Fruit fly (Drosophila melanogaster) whole organism, embryonic: ENCODE measurements around the gene Arfip.
A peak's percentile ranks its signal among the peaks of the same experiment; 100 is the strongest.

Experiments used
- Ada2b ChIP-seq: fragments of 200-800 bp; sonication (Bioruptor generic); IDR thresholded peaks from 2 replicates; pipeline ENCODE4 v1.3.6; 2022; ENCODE audit warnings: missing biosample characterization, missing genetic modification characterization
- Awh ChIP-seq: fragments of 200-800 bp; sonication (Bioruptor generic); IDR thresholded peaks from 2 replicates; pipeline ENCODE4, ENCODE4 v1.3.6; 2022; ENCODE audit warnings: missing biosample characterization, missing genetic modification characterization
- Bgb ChIP-seq: fragments of 200-800 bp; sonication (Bioruptor generic); IDR thresholded peaks from 2 replicates; pipeline ENCODE4 v1.3.6; 2022; ENCODE audit warnings: missing biosample characterization, missing genetic modification characterization; ENCODE audit not compliant: partially characterized antibody
- C15 ChIP-seq: fragments of 200-800 bp; sonication (Bioruptor generic); IDR thresholded peaks from 3 replicates; pipeline ENCODE4 v1.3.6; 2022; ENCODE audit warnings: missing biosample characterization, missing genetic modification characterization
- CG1024 ChIP-seq: fragments of 200-800 bp; sonication (Bioruptor generic); IDR thresholded peaks from 2 replicates; pipeline ENCODE4 v1.3.6; 2022; ENCODE audit warnings: missing biosample characterization, missing genetic modification characterization
- CG10462 ChIP-seq: fragments of 200-800 bp; sonication (Bioruptor generic); optimal IDR thresholded peaks from 2 replicates; lab custom pipeline; 2016; ENCODE audit warnings: missing biosample characterization, missing genetic modification characterization
- CG10543 ChIP-seq: fragments of 200-800 bp; sonication (Bioruptor generic); optimal IDR thresholded peaks from 3 replicates; lab custom pipeline; 2017; ENCODE audit warnings: missing biosample characterization, mild to moderate bottlenecking, missing genetic modification characterization, moderate library complexity
- CG10565 ChIP-seq: fragments of 200-800 bp; sonication (Bioruptor generic); optimal IDR thresholded peaks from 3 replicates; lab custom pipeline; 2016; ENCODE audit warnings: missing biosample characterization, mild to moderate bottlenecking, missing genetic modification characterization
- CG11247 ChIP-seq: fragments of 200-800 bp; sonication (Bioruptor generic); IDR thresholded peaks from 2 replicates; pipeline ENCODE4 v1.3.6; 2022; ENCODE audit warnings: missing biosample characterization, missing genetic modification characterization
- CG11456 ChIP-seq: fragments of 200-800 bp; sonication (Bioruptor generic); IDR thresholded peaks from 3 replicates; pipeline ENCODE4 v1.3.6; 2022; ENCODE audit warnings: missing biosample characterization, missing genetic modification characterization
- CG12236 ChIP-seq: fragments of 200-800 bp; sonication (Bioruptor generic); optimal IDR thresholded peaks from 2 replicates; lab custom pipeline; 2016; ENCODE audit warnings: missing biosample characterization, missing genetic modification characterization
- CG14050 ChIP-seq: fragments of 200-800 bp; sonication (Bioruptor generic); IDR thresholded peaks from 3 replicates; pipeline ENCODE4 v1.3.6; 2022; ENCODE audit warnings: missing biosample characterization, missing genetic modification characterization
- CG14667 ChIP-seq: fragments of 200-800 bp; sonication (Bioruptor generic); IDR thresholded peaks from 2 replicates; pipeline ENCODE4 v1.3.6; 2022; ENCODE audit warnings: missing biosample characterization, missing genetic modification characterization
- CG14710 ChIP-seq: fragments of 200-800 bp; sonication (Bioruptor generic); optimal IDR thresholded peaks from 3 replicates; lab custom pipeline; 2019; ENCODE audit warnings: missing biosample characterization, mild to moderate bottlenecking, missing genetic modification characterization, moderate library complexity
- CG14860 ChIP-seq: fragments of 200-800 bp; sonication (Bioruptor generic); IDR thresholded peaks from 3 replicates; pipeline ENCODE4 v1.3.6; 2022; ENCODE audit warnings: missing biosample characterization, missing genetic modification characterization; ENCODE audit not compliant: partially characterized antibody
- CG1603 ChIP-seq: fragments of 200-800 bp; sonication (Bioruptor generic); optimal IDR thresholded peaks from 2 replicates; lab custom pipeline; 2019; ENCODE audit warnings: missing biosample characterization, mild to moderate bottlenecking, missing genetic modification characterization, moderate library complexity
- CG1792 ChIP-seq: fragments of 200-800 bp; sonication (Bioruptor generic); optimal IDR thresholded peaks from 2 replicates; lab custom pipeline; 2016; ENCODE audit warnings: missing biosample characterization, missing genetic modification characterization
- CG30431 ChIP-seq: fragments of 200-800 bp; sonication (Bioruptor generic); optimal IDR thresholded peaks from 2 replicates; lab custom pipeline; 2017; ENCODE audit warnings: missing biosample characterization, missing genetic modification characterization
- CG32532 ChIP-seq: fragments of 200-800 bp; sonication (Bioruptor generic); IDR thresholded peaks from 2 replicates; pipeline ENCODE4 v1.3.6; 2022; ENCODE audit warnings: missing biosample characterization, missing genetic modification characterization
- CG3838 ChIP-seq: fragments of 200-800 bp; sonication (Bioruptor generic); optimal IDR thresholded peaks from 3 replicates; lab custom pipeline; 2016; ENCODE audit warnings: missing biosample characterization, missing genetic modification characterization
- CG4707 ChIP-seq: fragments of 200-800 bp; sonication (Bioruptor generic); optimal IDR thresholded peaks from 2 replicates; lab custom pipeline; 2018; ENCODE audit warnings: missing biosample characterization, mild to moderate bottlenecking, missing genetic modification characterization, moderate library complexity
- CG7271 ChIP-seq: fragments of 200-800 bp; sonication (Bioruptor generic); optimal IDR thresholded peaks from 2 replicates; lab custom pipeline; 2018; ENCODE audit warnings: missing biosample characterization, mild to moderate bottlenecking, missing genetic modification characterization, moderate library complexity
- D19A ChIP-seq: fragments of 200-800 bp; optimal IDR thresholded peaks from 3 replicates; lab custom pipeline; 2019; ENCODE audit warnings: missing biosample characterization, mild to moderate bottlenecking, missing genetic modification characterization, moderate library complexity
- D19B ChIP-seq: fragments of 200-800 bp; sonication (Bioruptor generic); optimal IDR thresholded peaks from 2 replicates; lab custom pipeline; 2017; ENCODE audit warnings: missing biosample characterization, mild to moderate bottlenecking, missing genetic modification characterization
- Dek ChIP-seq: fragments of 200-800 bp; sonication (Bioruptor generic); optimal IDR thresholded peaks from 3 replicates; lab custom pipeline; 2019; ENCODE audit warnings: missing biosample characterization, mild to moderate bottlenecking, missing genetic modification characterization, moderate library complexity
- Ets97D ChIP-seq: fragments of 200-800 bp; sonication (Bioruptor generic); optimal IDR thresholded peaks from 3 replicates; lab custom pipeline; 2016; ENCODE audit warnings: missing biosample characterization, missing genetic modification characterization
- GATAe ChIP-seq: fragments of 200-800 bp; sonication (Bioruptor generic); conservative IDR thresholded peaks from 2 replicates; pipeline ENCODE4 v1.3.6; 2022; ENCODE audit warnings: missing biosample characterization, missing genetic modification characterization
- HLHmδ ChIP-seq: fragments of 200-800 bp; sonication (Bioruptor generic); optimal IDR thresholded peaks from 2 replicates; lab custom pipeline; 2018; ENCODE audit warnings: missing biosample characterization, mild to moderate bottlenecking, missing genetic modification characterization, moderate library complexity
- NC2α ChIP-seq: fragments of 200-800 bp; sonication (Bioruptor generic); optimal IDR thresholded peaks from 2 replicates; lab custom pipeline; 2016; ENCODE audit warnings: missing biosample characterization, missing genetic modification characterization
- Nf-YA ChIP-seq: fragments of 200-800 bp; sonication (Bioruptor generic); IDR thresholded peaks from 2 replicates; pipeline ENCODE4 v1.3.6; 2022; ENCODE audit warnings: missing biosample characterization, missing genetic modification characterization
- NfI ChIP-seq: fragments of 200-800 bp; sonication (Bioruptor generic); optimal IDR thresholded peaks from 3 replicates; lab custom pipeline; 2018; ENCODE audit warnings: missing biosample characterization, mild to moderate bottlenecking, missing genetic modification characterization, moderate library complexity
- Optix ChIP-seq: fragments of 200-800 bp; sonication (Bioruptor generic); IDR thresholded peaks from 3 replicates; pipeline ENCODE4 v1.3.6; 2022; ENCODE audit warnings: missing biosample characterization, missing genetic modification characterization
- Poxn ChIP-seq: fragments of 200-800 bp; sonication (Bioruptor generic); IDR thresholded peaks from 2 replicates; pipeline ENCODE4 v1.3.6; 2022; ENCODE audit warnings: missing biosample characterization, missing genetic modification characterization
- Ptx1 ChIP-seq: fragments of 200-800 bp; sonication (Bioruptor generic); IDR thresholded peaks from 2 replicates; pipeline ENCODE4 v1.3.6; 2022; ENCODE audit warnings: missing biosample characterization, missing genetic modification characterization
- Usf ChIP-seq: fragments of 200-800 bp; sonication (Bioruptor generic); optimal IDR thresholded peaks from 2 replicates; lab custom pipeline; 2017; ENCODE audit warnings: missing genotype, missing biosample characterization, missing genetic modification characterization
- aop ChIP-seq: fragments of 200-800 bp; sonication (Bioruptor generic); IDR thresholded peaks from 2 replicates; pipeline ENCODE4 v1.3.6; 2022; ENCODE audit warnings: missing biosample characterization, missing genetic modification characterization
- corto ChIP-seq: fragments of 200-800 bp; sonication (Bioruptor generic); optimal IDR thresholded peaks from 2 replicates; lab custom pipeline; 2016; ENCODE audit warnings: missing biosample characterization, mild to moderate bottlenecking, missing genetic modification characterization, moderate library complexity
- dimm ChIP-seq: fragments of 200-800 bp; sonication (Bioruptor generic); IDR thresholded peaks from 2 replicates; pipeline ENCODE4 v1.3.6; 2022; ENCODE audit warnings: missing biosample characterization, missing genetic modification characterization
- gsb ChIP-seq: fragments of 200-800 bp; sonication (Bioruptor generic); IDR thresholded peaks from 2 replicates; pipeline ENCODE4 v1.3.6; 2022; ENCODE audit warnings: missing biosample characterization, missing genetic modification characterization
- jing ChIP-seq: fragments of 200-800 bp; sonication (Bioruptor generic); optimal IDR thresholded peaks from 2 replicates; lab custom pipeline; 2018; ENCODE audit warnings: missing biosample characterization, mild to moderate bottlenecking, missing genetic modification characterization
- ken ChIP-seq: fragments of 200-800 bp; sonication (Bioruptor generic); IDR thresholded peaks from 3 replicates; pipeline ENCODE4 v1.3.6; 2022; ENCODE audit warnings: missing biosample characterization, missing genetic modification characterization
- lilli ChIP-seq: fragments of 200-800 bp; sonication (Bioruptor generic); optimal IDR thresholded peaks from 3 replicates; lab custom pipeline; 2016; ENCODE audit warnings: missing biosample characterization, missing genetic modification characterization
- lov ChIP-seq, 2 experiments: fragments of 200-800 bp in 1 of 2; fragments of >200 bp in 1 of 2; sonication (Bioruptor generic) in 1 of 2; IDR thresholded peaks in 1 of 2; optimal IDR thresholded peaks in 1 of 2; 2 replicates in 1 of 2; 3 replicates in 1 of 2; pipeline versions ENCODE4 v1.3.6 to Lab custom; 2017 to 2022; ENCODE audit warnings: missing biosample characterization in 1 of 2, missing genetic modification characterization in 1 of 2
- nerfin-1 ChIP-seq: fragments of 200-800 bp; sonication (Bioruptor generic); optimal IDR thresholded peaks from 3 replicates; lab custom pipeline; 2019; ENCODE audit warnings: missing biosample characterization, mild to moderate bottlenecking, missing genetic modification characterization, moderate library complexity
- oc ChIP-seq: fragments of 200-800 bp; sonication (Bioruptor generic); optimal IDR thresholded peaks from 2 replicates; lab custom pipeline; 2018; ENCODE audit warnings: missing biosample characterization, mild to moderate bottlenecking, missing genetic modification characterization, moderate library complexity
- odd ChIP-seq: fragments of 200-800 bp; sonication (Bioruptor generic); optimal IDR thresholded peaks from 2 replicates; lab custom pipeline; 2017; ENCODE audit warnings: missing biosample characterization, mild to moderate bottlenecking, missing genetic modification characterization
- otp ChIP-seq: fragments of 200-800 bp; sonication (Bioruptor generic); IDR thresholded peaks from 3 replicates; pipeline ENCODE4, ENCODE4 v1.3.6; 2022; ENCODE audit warnings: missing biosample characterization, missing genetic modification characterization
- pnt ChIP-seq: fragments of 200-800 bp; sonication (Bioruptor generic); optimal IDR thresholded peaks from 3 replicates; lab custom pipeline; 2016; ENCODE audit warnings: missing biosample characterization, missing genetic modification characterization
- row ChIP-seq: fragments of 200-800 bp; sonication (Bioruptor generic); IDR thresholded peaks from 3 replicates; pipeline ENCODE4 v1.3.6; 2022; ENCODE audit warnings: missing biosample characterization, missing genetic modification characterization
- tio ChIP-seq: fragments of 200-800 bp; sonication (Bioruptor generic); optimal IDR thresholded peaks from 2 replicates; lab custom pipeline; 2017; ENCODE audit warnings: missing biosample characterization, missing genetic modification characterization, inconsistent platforms
- trh ChIP-seq: fragments of 200-800 bp; sonication (Bioruptor generic); optimal IDR thresholded peaks from 2 replicates; lab custom pipeline; 2016; ENCODE audit warnings: missing biosample characterization, missing genetic modification characterization
- usp ChIP-seq: fragments of >200 bp; optimal IDR thresholded peaks from 2 replicates; lab custom pipeline; 2017; ENCODE audit warnings: missing biosample characterization, missing genetic modification characterization

Arfip gene

dm6 chr3R:11198062-11198472 is 36.7 kb downstream of the Arfip start (continued):
- TF ChIP-seq Ets97D (GFP tag; lab: Kevin White, UChicago) (no peak), CG10565 (GFP tag; lab: Kevin White, UChicago) (no peak), oc (tag; lab: Kevin White, UChicago) (no peak), CG30431 (no peak), odd (GFP tag; lab: Kevin White, UChicago) (no peak), CG1792 (GFP tag; lab: Kevin White, UChicago) (no peak), jing (GFP tag; lab: Kevin White, UChicago) (no peak), CG1024 (no peak), CG11456 (GFP tag; lab: Robert Waterston, UW) (no peak), tio (GFP tag; lab: Kevin White, UChicago) (no peak), CG14710 (tag; lab: Kevin White, UChicago) (no peak), corto (GFP tag; lab: Kevin White, UChicago) (no peak), CG10462 (GFP tag; lab: Kevin White, UChicago) (no peak), gsb (GFP tag; lab: Robert Waterston, UW) (no peak), aop (GFP tag; lab: Robert Waterston, UW) (no peak), Ada2b (GFP tag; lab: Robert Waterston, UW) (no peak), Ptx1 (GFP tag; lab: Robert Waterston, UW) (no peak), CG1603 (no peak), CG10543 (GFP tag; lab: Kevin White, UChicago) (peak; percentile 54), CG14667 (no peak), CG14050 (GFP tag; lab: Robert Waterston, UW) (no peak), Nf-YA (GFP tag; lab: Robert Waterston, UW) (no peak), NfI (GFP tag; lab: Kevin White, UChicago) (no peak), trh (GFP tag; lab: Kevin White, UChicago) (no peak), Optix (GFP tag; lab: Robert Waterston, UW) (no peak), Usf (GFP tag; lab: Kevin White, UChicago) (no peak), CG3838 (no peak), nerfin-1 (tag; lab: Kevin White, UChicago) (no peak), lilli (GFP tag; lab: Kevin White, UChicago) (no peak), usp (GFP tag; lab: Kevin White, UChicago) (no peak), pnt (GFP tag; lab: Kevin White, UChicago) (no peak), Dek (no peak), Bgb (peak; percentile 49), CG11247 (GFP tag; lab: Robert Waterston, UW) (no peak), NC2α (GFP tag; lab: Kevin White, UChicago) (no peak), CG14860 (GFP tag; lab: Robert Waterston, UW) (no peak), lov (optimal IDR thresholded peaks at IDR 0.05; lab: Kevin White, UChicago) (no peak), lov (GFP tag; IDR thresholded peaks at IDR 0.05; lab: Robert Waterston, UW) (no peak), row (GFP tag; lab: Robert Waterston, UW) (peak; percentile 70), CG12236 (GFP tag; lab: Kevin White, UChicago) (no peak), CG7271 (no peak), otp (0 out of 3 replicates have a peak, but pooled peaks have one; percentile 8), CG32532 (peak; percentile 54), GATAe (GFP tag; lab: Robert Waterston, UW) (no peak), D19A (no peak), D19B (no peak), ken (GFP tag; lab: Robert Waterston, UW) (no peak), dimm (GFP tag; lab: Robert Waterston, UW) (no peak), CG4707 (GFP tag; lab: Kevin White, UChicago) (no peak), HLHmδ (no peak), C15 (no peak), Poxn (no peak), Awh (no peak)
